Worm (Caenorhabditis elegans): Measurements from ENCODE around the gene F09E5.11.
A peak's percentile ranks its signal among the peaks of the same experiment; 100 is the strongest.

The F09E5.11 gene

ce11 chrII:5377467-5378238 is 19.7 kb upstream of the F09E5.11 start, which contains the start of gene prdx-2 (continued):
- TF ChIP-seq gei-17 (GFP tag; optimal IDR thresholded peaks at IDR 0.05) (no peak), ztf-6 (GFP tag; IDR thresholded peaks at IDR 0.05) (no peak), Y56A3A.18 (GFP tag; IDR thresholded peaks at IDR 0.05) (no peak), die-1 (tag; optimal IDR thresholded peaks at IDR 0.05) (no peak), efl-1 (GFP tag; optimal IDR thresholded peaks at IDR 0.05) (peak; percentile 87), dox-1 (GFP tag; IDR thresholded peaks at IDR 0.05) (peak; percentile 82), chd-7 (tag; optimal IDR thresholded peaks at IDR 0.05) (no peak), madf-10 (tag; optimal IDR thresholded peaks at IDR 0.05) (no peak), somi-1 (GFP tag; optimal IDR thresholded peaks at IDR 0.05) (no peak), aptf-2 (GFP tag; conservative IDR thresholded peaks at IDR 0.05) (peak; percentile 37; the same call in 1 of the 2 replicates), atf-7 (tag; optimal IDR thresholded peaks at IDR 0.05) (no peak), C17E4.6 (GFP tag; IDR thresholded peaks at IDR 0.05) (peak; percentile 75), mel-28 (tag; optimal IDR thresholded peaks at IDR 0.05; ENCODE audit: borderline replicate concordance) (no peak), rcor-1 (GFP tag; IDR thresholded peaks at IDR 0.05) (peak; percentile 67), bed-2 (GFP tag; IDR thresholded peaks at IDR 0.05) (no peak), F10E7.11 (tag; optimal IDR thresholded peaks at IDR 0.05) (no peak), B0336.3 (GFP tag; IDR thresholded peaks at IDR 0.05) (peak; percentile 73), ztf-18 (tag; optimal IDR thresholded peaks at IDR 0.05) (peak; percentile 22), cebp-2 (GFP tag; IDR thresholded peaks at IDR 0.05) (no peak), nhr-80 (tag; optimal IDR thresholded peaks at IDR 0.05) (no peak), C06A6.2 (GFP tag; conservative IDR thresholded peaks at IDR 0.05) (no peak)

- TF ChIP-seq aptf-2 (GFP tag; conservative IDR thresholded peaks at IDR 0.05) (no peak), lsl-1 (GFP tag; optimal IDR thresholded peaks at IDR 0.05) (no peak), hlh-12 (tag; optimal IDR thresholded peaks at IDR 0.05) (no peak)
Measured at ce11 chrII:5374967-5375366, 17.0 kb upstream of the F09E5.11 start, which contains the start of gene algn-2. Gene algn-2, plus strand, starts transcription at chrII:5375267.

ce11 chrII:5373275-5374047 is 15.5 kb upstream of the F09E5.11 start, which contains the start of the genes agt-2 and F09E5.3:
Gene agt-2, minus strand, starts transcription at chrII:5373827.
Gene F09E5.3, plus strand, starts transcription at chrII:5373997.
- no peak for TF ChIP-seq F52B5.7 (tag; optimal IDR thresholded peaks at IDR 0.05)
- TF ChIP-seq sptf-2 (GFP tag; optimal IDR thresholded peaks at IDR 0.05) = no peak
- TF ChIP-seq athp-1 (tag; optimal IDR thresholded peaks at IDR 0.05) = peak; percentile 37
- TF ChIP-seq ama-1 (optimal IDR thresholded peaks at IDR 0.05) = no peak
- TF ChIP-seq ama-1 (GFP tag; optimal IDR thresholded peaks at IDR 0.05) = no peak
- no peak for TF ChIP-seq xnd-1 (tag; optimal IDR thresholded peaks at IDR 0.05)
- TF ChIP-seq ztf-28 (GFP tag; IDR thresholded peaks at IDR 0.05) = no peak
- peak; percentile 82 for TF ChIP-seq madf-6 (GFP tag; IDR thresholded peaks at IDR 0.05)
- TF ChIP-seq madf-10 (tag; optimal IDR thresholded peaks at IDR 0.05) = peak; percentile 49
- peak; percentile 77 for TF ChIP-seq nfyb-1 (GFP tag; IDR thresholded peaks at IDR 0.05)
- no peak for TF ChIP-seq unc-62 (GFP tag; optimal IDR thresholded peaks at IDR 0.05)
- no peak for TF ChIP-seq ceh-58 (GFP tag; IDR thresholded peaks at IDR 0.05)
- peak; percentile 58 for TF ChIP-seq ztf-26 (tag; optimal IDR thresholded peaks at IDR 0.05)
- TF ChIP-seq mxl-1 (tag; optimal IDR thresholded peaks at IDR 0.05) = no peak
- peak; percentile 12 for TF ChIP-seq ets-4 (GFP tag; optimal IDR thresholded peaks at IDR 0.05)
- no peak for TF ChIP-seq nfya-2 (GFP tag; IDR thresholded peaks at IDR 0.05)
- TF ChIP-seq aptf-3 (GFP tag; IDR thresholded peaks at IDR 0.05) = no peak
- TF ChIP-seq aptf-2 (GFP tag; conservative IDR thresholded peaks at IDR 0.05) = no peak
- TF ChIP-seq T26A5.8 (tag; optimal IDR thresholded peaks at IDR 0.05) = no peak
- peak; percentile 80 for TF ChIP-seq ceh-27 (GFP tag; optimal IDR thresholded peaks at IDR 0.05)
- TF ChIP-seq hmg-1.2 (GFP tag; IDR thresholded peaks at IDR 0.05) = peak; percentile 78
- TF ChIP-seq rcor-1 (GFP tag; IDR thresholded peaks at IDR 0.05) = peak; percentile 91
- TF ChIP-seq nhr-80 (tag; optimal IDR thresholded peaks at IDR 0.05) = peak; percentile 59
- peak; percentile 96 for TF ChIP-seq ztf-18 (tag; optimal IDR thresholded peaks at IDR 0.05)
- peak; percentile 56 for TF ChIP-seq repo-1 (tag; optimal IDR thresholded peaks at IDR 0.05)
- TF ChIP-seq unc-130 (GFP tag; optimal IDR thresholded peaks at IDR 0.05) = no peak
- no peak for TF ChIP-seq bed-2 (GFP tag; IDR thresholded peaks at IDR 0.05)
- TF ChIP-seq tlf-1 (GFP tag; optimal IDR thresholded peaks at IDR 0.05) = peak; percentile 40

All from whole organism, young adult.